Fruit fly (Drosophila melanogaster) whole organism, larva: ENCODE results near the gene CG16734.

ENCODE experiments used
- noc ChIP-seq: fragments of 200-800 bp; sonication (Bioruptor generic); optimal IDR thresholded peaks from 3 replicates; lab custom pipeline; 2019; ENCODE audit warnings: missing biosample characterization, mild to moderate bottlenecking, missing genetic modification characterization, moderate library complexity

The CG16734 gene

DNA sequence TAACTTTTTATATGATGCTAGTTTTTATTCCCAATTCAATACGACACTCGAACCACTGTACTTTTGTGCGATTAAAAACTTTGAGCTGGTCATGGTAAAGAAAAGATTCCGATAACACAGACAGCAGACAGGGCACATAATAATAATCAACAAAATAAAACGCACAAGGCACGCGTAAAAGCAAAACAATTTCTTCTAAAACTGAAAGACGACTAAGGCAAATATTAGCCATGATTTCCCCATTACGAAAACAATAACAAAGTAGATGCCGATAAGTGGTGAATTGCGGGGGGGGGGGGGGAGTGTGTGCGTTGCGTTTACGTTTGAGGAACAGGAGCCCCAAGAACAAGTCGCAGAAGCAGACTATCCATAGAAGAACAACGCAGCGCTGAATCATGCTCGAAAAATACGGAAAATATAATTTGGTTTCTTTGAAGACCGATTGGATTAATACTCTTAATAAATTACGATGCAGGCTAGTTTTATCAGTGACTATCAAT is 20.0 kb upstream of the CG16734 start:
- TF ChIP-seq noc (tag; lab: Kevin White, UChicago): no peak

- TF ChIP-seq noc (tag; lab: Kevin White, UChicago): no peak
These were observed 18.8 kb upstream of the CG16734 start for dm6 chr3R:9236070-9236492.

- no peak for TF ChIP-seq noc (tag; lab: Kevin White, UChicago)
These were observed 18.0 kb upstream of the CG16734 start for dm6 chr3R:9236883-9237267.

- peak; percentile 58 for TF ChIP-seq noc (tag; lab: Kevin White, UChicago)
These were observed 17.4 kb upstream of the CG16734 start, which contains the start of gene pum for dm6 chr3R:9237268-9238091. pum (minus strand) TSS chr3R:9237682.

- TF ChIP-seq noc (tag; lab: Kevin White, UChicago): no peak
These were observed 14.9 kb upstream of the CG16734 start for dm6 chr3R:9239941-9240400.

- no peak for TF ChIP-seq noc (tag; lab: Kevin White, UChicago)
These were observed 14.3 kb upstream of the CG16734 start, which contains the start of gene D1 for dm6 chr3R:9240554-9240953. D1 (minus strand) TSS chr3R:9240654.

dm6 chr3R:9245576-9246200 is 9.2 kb upstream of the CG16734 start, which contains the start of gene Vps15:
Vps15 (minus strand) TSS chr3R:9245869.
- peak; percentile 78 for TF ChIP-seq noc (tag; lab: Kevin White, UChicago)

DNA sequence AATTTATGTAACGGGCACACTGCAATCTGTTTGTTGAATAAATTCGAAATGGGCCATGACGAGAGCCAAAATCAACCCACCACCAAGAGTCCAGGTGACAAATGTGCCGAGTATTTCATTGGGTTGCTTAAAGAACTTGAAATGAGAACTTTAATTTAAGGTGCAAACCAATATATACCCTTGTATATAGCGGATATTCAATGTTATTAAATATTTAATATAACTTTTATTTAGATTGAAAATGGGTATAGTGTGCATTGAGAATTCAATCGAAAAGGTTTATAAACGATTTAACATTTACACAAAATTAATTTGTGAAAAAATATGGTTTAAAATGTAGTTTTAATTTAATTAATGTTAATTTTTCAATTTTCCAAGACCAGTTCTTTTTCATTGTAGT is 8.5 kb upstream of the CG16734 start, which contains the start of gene CG8420:
Gene CG8420, plus strand, starts transcription at position 284 of the 400 bp plus-strand sequence.
- no peak for TF ChIP-seq noc (tag; lab: Kevin White, UChicago)

- TF ChIP-seq noc (tag; lab: Kevin White, UChicago): peak; percentile 74
These were observed 7.8 kb upstream of the CG16734 start for dm6 chr3R:9246879-9247621.

- no peak for TF ChIP-seq noc (tag; lab: Kevin White, UChicago)
These were observed 5.7 kb upstream of the CG16734 start for dm6 chr3R:9249025-9249735.

DNA sequence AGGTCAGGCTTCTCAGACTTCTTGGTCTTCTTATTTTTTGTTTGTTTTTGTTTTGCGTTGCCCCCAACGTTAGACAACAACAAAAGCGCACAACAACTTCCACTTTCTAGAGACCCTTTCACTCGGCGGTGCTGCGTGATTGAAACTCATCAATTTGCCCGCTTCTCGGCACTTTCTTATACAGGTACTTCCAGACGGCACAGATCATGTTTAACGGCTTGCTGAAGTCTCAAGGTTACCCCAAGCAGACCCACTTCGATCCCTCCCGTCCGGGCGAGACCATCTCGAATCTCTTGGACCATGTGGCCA is 5.2 kb upstream of the CG16734 start:
- TF ChIP-seq noc (tag; lab: Kevin White, UChicago): no peak

DNA sequence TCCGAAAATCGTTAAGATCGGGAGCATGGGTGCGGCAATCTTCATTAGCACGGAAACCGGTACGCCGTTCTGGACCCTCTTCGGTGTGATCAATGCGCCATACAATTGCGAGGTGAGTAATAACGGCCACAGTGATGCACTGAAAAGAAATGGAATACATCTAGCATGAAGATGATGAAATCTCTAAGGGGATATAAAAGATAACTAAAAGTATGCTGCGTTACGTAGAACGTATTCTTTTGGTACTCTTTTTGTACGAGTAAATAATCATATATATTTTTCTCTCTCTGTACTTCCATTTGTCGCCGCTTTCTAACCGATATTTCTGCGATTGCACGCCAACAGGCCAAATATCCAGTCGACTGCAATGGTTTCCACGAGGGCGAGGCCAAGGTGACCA is 4.0 kb upstream of the CG16734 start:
- no peak for TF ChIP-seq noc (tag; lab: Kevin White, UChicago)

- no peak for TF ChIP-seq noc (tag; lab: Kevin White, UChicago)
These were observed 3.3 kb upstream of the CG16734 start, which contains the start of gene St2 for dm6 chr3R:9251543-9251942. St2 (plus strand) TSS chr3R:9251843.

- no peak for TF ChIP-seq noc (tag; lab: Kevin White, UChicago)
These were observed 2.8 kb downstream of the CG16734 start, which contains the start of gene CG16736 for dm6 chr3R:9257616-9258015. CG16736 (minus strand) TSS chr3R:9257716.
